Worm (Caenorhabditis elegans) whole organism, L3 larva: ENCODE results near the gene srd-51.

ENCODE experiments used
- R02D3.7 ChIP-seq: fragments of 150-350 bp; optimal IDR thresholded peaks from 2 replicates; lab custom pipeline; 2014; ENCODE audit warnings: missing biosample characterization, missing genetic modification characterization
- aly-2 ChIP-seq: fragments of 150-350 bp; optimal IDR thresholded peaks from 2 replicates; lab custom pipeline; 2014; ENCODE audit warnings: missing biosample characterization, missing genetic modification characterization
- ama-1 ChIP-seq: fragments of 150-350 bp; optimal IDR thresholded peaks from 2 replicates; lab custom pipeline; 2018
- ceh-28 ChIP-seq: fragments of 150-350 bp; optimal IDR thresholded peaks from 2 replicates; lab custom pipeline; 2014; ENCODE audit warnings: missing biosample characterization, missing genetic modification reagents, missing genetic modification characterization
- ceh-82 ChIP-seq: fragments of 150-350 bp; optimal IDR thresholded peaks from 2 replicates; lab custom pipeline; 2014; ENCODE audit warnings: missing biosample characterization, missing genetic modification characterization
- daf-12 ChIP-seq: fragments of 150-350 bp; optimal IDR thresholded peaks from 2 replicates; lab custom pipeline; 2014; ENCODE audit warnings: missing biosample characterization, missing genetic modification reagents, missing genetic modification characterization
- elt-1 ChIP-seq: fragments of 150-350 bp; optimal IDR thresholded peaks from 2 replicates; lab custom pipeline; 2014; ENCODE audit warnings: missing biosample characterization, missing genetic modification characterization
- elt-3 ChIP-seq, 3 experiments: fragments of 150-350 bp in 1 of 3; sonication (generic microtip) in 2 of 3; optimal IDR thresholded peaks; 2 replicates in 2 of 3; 4 replicates in 1 of 3; lab custom pipeline; 2014 to 2017; ENCODE audit warnings: missing biosample characterization in 3 of 3, missing genetic modification characterization in 3 of 3
- eor-1 ChIP-seq, 2 experiments: fragments of 150-350 bp; optimal IDR thresholded peaks; 2 replicates each; lab custom pipeline; 2014 to 2018; ENCODE audit warnings: missing biosample characterization in 2 of 2, missing genetic modification characterization in 2 of 2
- fkh-10 ChIP-seq: sonication (generic microtip); optimal IDR thresholded peaks from 2 replicates; lab custom pipeline; 2017; ENCODE audit warnings: missing biosample characterization, missing genetic modification reagents, missing genetic modification characterization
- fkh-2 ChIP-seq: fragments of 150-350 bp; optimal IDR thresholded peaks from 2 replicates; lab custom pipeline; 2014; ENCODE audit warnings: missing biosample characterization, missing genetic modification reagents, missing genetic modification characterization
- fos-1 ChIP-seq: fragments of 150-350 bp; optimal IDR thresholded peaks from 2 replicates; lab custom pipeline; 2014; ENCODE audit warnings: missing biosample characterization, missing genetic modification characterization
- hmg-11 ChIP-seq: sonication (generic microtip); optimal IDR thresholded peaks from 2 replicates; lab custom pipeline; 2016; ENCODE audit warnings: missing genetic modification characterization, missing compliant biosample characterization
- jun-1 ChIP-seq: fragments of 150-350 bp; optimal IDR thresholded peaks from 2 replicates; lab custom pipeline; 2014; ENCODE audit warnings: missing biosample characterization, missing genetic modification reagents, missing genetic modification characterization
- lin-15B ChIP-seq: fragments of 150-350 bp; optimal IDR thresholded peaks from 2 replicates; lab custom pipeline; 2014; ENCODE audit warnings: missing biosample characterization, missing genetic modification characterization
- lin-39 ChIP-seq: fragments of 150-350 bp; optimal IDR thresholded peaks from 2 replicates; lab custom pipeline; 2018; ENCODE audit warnings: missing biosample characterization, missing genetic modification reagents, missing genetic modification characterization
- lsy-12 ChIP-seq: sonication (generic microtip); optimal IDR thresholded peaks from 2 replicates; lab custom pipeline; 2016; ENCODE audit warnings: mild to moderate bottlenecking, missing genetic modification characterization, missing compliant biosample characterization
- mml-1 ChIP-seq: fragments of 150-350 bp; sonication (generic microtip); optimal IDR thresholded peaks from 3 replicates; lab custom pipeline; 2014; ENCODE audit warnings: missing biosample characterization, missing genetic modification characterization
- nfya-1 ChIP-seq: sonication (generic microtip); optimal IDR thresholded peaks from 2 replicates; lab custom pipeline; 2017; ENCODE audit warnings: missing genetic modification characterization, mild to moderate bottlenecking, missing compliant biosample characterization, antibody characterized with exemption, moderate library complexity; ENCODE audit not compliant: insufficient read depth
- nhr-11 ChIP-seq: fragments of 150-350 bp; optimal IDR thresholded peaks from 2 replicates; lab custom pipeline; 2014; ENCODE audit warnings: missing biosample characterization, missing genetic modification characterization
- nhr-12 ChIP-seq: fragments of 150-350 bp; optimal IDR thresholded peaks from 2 replicates; lab custom pipeline; 2014; ENCODE audit warnings: missing biosample characterization, missing genetic modification characterization
- nhr-23 ChIP-seq: fragments of 150-350 bp; optimal IDR thresholded peaks from 2 replicates; lab custom pipeline; 2014; ENCODE audit warnings: missing biosample characterization, missing genetic modification reagents, missing genetic modification characterization
- nhr-237 ChIP-seq: fragments of 150-350 bp; optimal IDR thresholded peaks from 2 replicates; lab custom pipeline; 2014; ENCODE audit warnings: missing biosample characterization, missing genetic modification characterization
- nhr-25 ChIP-seq: sonication (generic microtip); optimal IDR thresholded peaks from 2 replicates; lab custom pipeline; 2017; ENCODE audit warnings: missing biosample characterization, missing genetic modification characterization
- nhr-28 ChIP-seq: fragments of 150-350 bp; optimal IDR thresholded peaks from 2 replicates; lab custom pipeline; 2014; ENCODE audit warnings: missing biosample characterization, missing genetic modification characterization
- nhr-67 ChIP-seq: fragments of 150-350 bp; optimal IDR thresholded peaks from 2 replicates; lab custom pipeline; 2014; ENCODE audit warnings: missing biosample characterization, missing genetic modification characterization
- nhr-76 ChIP-seq: fragments of 150-350 bp; sonication (generic microtip); optimal IDR thresholded peaks from 5 replicates; lab custom pipeline; 2014; ENCODE audit warnings: missing biosample characterization, missing genetic modification characterization
- nhr-77 ChIP-seq: fragments of 150-350 bp; optimal IDR thresholded peaks from 2 replicates; lab custom pipeline; 2014; ENCODE audit warnings: missing biosample characterization, missing genetic modification characterization
- pqm-1 ChIP-seq: fragments of 150-350 bp; optimal IDR thresholded peaks from 2 replicates; lab custom pipeline; 2017; ENCODE audit warnings: missing biosample characterization, missing genetic modification characterization, inconsistent platforms
- sea-2 ChIP-seq: fragments of 150-350 bp; sonication (generic microtip); optimal IDR thresholded peaks from 4 replicates; lab custom pipeline; 2014; ENCODE audit warnings: missing biosample characterization, missing genetic modification reagents, missing genetic modification characterization
- snpc-4 ChIP-seq: fragments of 150-350 bp; optimal IDR thresholded peaks from 2 replicates; lab custom pipeline; 2014; ENCODE audit warnings: missing biosample characterization, missing genetic modification characterization
- unc-39 ChIP-seq: sonication (generic microtip); optimal IDR thresholded peaks from 4 replicates; lab custom pipeline; 2017; ENCODE audit warnings: missing biosample characterization, missing genetic modification characterization
- unc-62 ChIP-seq: fragments of 150-350 bp; sonication (generic microtip); optimal IDR thresholded peaks from 4 replicates; lab custom pipeline; 2014; ENCODE audit warnings: missing biosample characterization, missing genetic modification reagents, missing genetic modification characterization
- zag-1 ChIP-seq: fragments of 150-350 bp; optimal IDR thresholded peaks from 2 replicates; lab custom pipeline; 2014; ENCODE audit warnings: missing biosample characterization, missing genetic modification characterization
- ztf-4 ChIP-seq: fragments of 150-350 bp; optimal IDR thresholded peaks from 2 replicates; lab custom pipeline; 2014; ENCODE audit warnings: missing biosample characterization, missing genetic modification characterization

Gene srd-51

ce11 chrX:13502282-13502681, 17.6 kb upstream of the srd-51 start:
- TF ChIP-seq nhr-67: no peak
- TF ChIP-seq pqm-1 (tag; lab: Kevin White, UChicago): no peak
- TF ChIP-seq snpc-4 (tag; lab: Kevin White, UChicago): peak; percentile 37
- TF ChIP-seq hmg-11: peak; percentile 69
- peak; percentile 54 for TF ChIP-seq lin-39 (tag; lab: Kevin White, UChicago)
- no peak for TF ChIP-seq jun-1
- no peak for TF ChIP-seq nhr-12 (tag; lab: Kevin White, UChicago)
- TF ChIP-seq fos-1 (tag; lab: Kevin White, UChicago): no peak
- no peak for TF ChIP-seq aly-2
- peak; percentile 73 for TF ChIP-seq nfya-1 (tag; lab: Kevin White, UChicago)
- peak; percentile 53 for TF ChIP-seq fkh-10 (GFP tag; lab: Kevin White, UChicago)

- TF ChIP-seq ztf-4 (tag; lab: Kevin White, UChicago) (no peak), elt-1 (no peak), elt-3 (tag; optimal IDR thresholded peaks at IDR 0.05; lab: Kevin White, UChicago) (no peak), unc-62 (GFP tag; lab: Kevin White, UChicago) (no peak), aly-2 (no peak), nhr-67 (no peak), nhr-76 (tag; lab: Kevin White, UChicago) (no peak), nfya-1 (tag; lab: Kevin White, UChicago) (peak; percentile 5)
These were observed 15.9 kb upstream of the srd-51 start, which contains the start of gene sad-1 for ce11 chrX:13500568-13500967. sad-1 (minus strand) TSS chrX:13500668.

DNA sequence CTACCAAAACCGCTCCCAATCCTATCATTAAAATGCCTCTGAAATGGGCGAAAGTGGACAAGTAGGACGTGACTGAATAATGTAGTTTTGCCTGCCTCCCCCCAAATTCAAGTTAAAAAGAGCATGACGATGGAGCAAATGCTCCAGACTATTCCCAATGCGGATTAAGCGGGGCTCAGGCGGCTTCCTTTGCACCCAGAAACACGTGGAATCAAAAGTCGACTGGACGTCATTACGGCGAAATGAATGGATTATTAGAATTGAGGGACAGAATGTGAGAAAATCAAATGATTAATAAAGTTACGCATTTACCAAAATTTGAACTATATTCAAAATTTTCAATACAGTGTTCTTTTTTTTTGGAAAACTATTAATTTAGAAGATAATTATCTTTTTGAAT, 15.2 kb upstream of the srd-51 start:
- TF ChIP-seq mml-1 (tag; lab: Kevin White, UChicago) (no peak), lsy-12 (tag; lab: Kevin White, UChicago) (no peak), nhr-28 (tag; lab: Kevin White, UChicago) (no peak), sea-2 (GFP tag; lab: Kevin White, UChicago) (no peak), nhr-25 (tag; lab: Kevin White, UChicago) (no peak), nhr-76 (tag; lab: Kevin White, UChicago) (no peak), eor-1 (tag; optimal IDR thresholded peaks at IDR 0.05; lab: Kevin White, UChicago) (no peak), nhr-23 (no peak), ama-1 (lab: Kevin White, UChicago) (no peak), zag-1 (tag; lab: Kevin White, UChicago) (no peak), unc-62 (GFP tag; lab: Kevin White, UChicago) (no peak), fos-1 (tag; lab: Kevin White, UChicago) (no peak), ceh-28 (tag; lab: Kevin White, UChicago) (no peak), daf-12 (no peak), nhr-237 (no peak), aly-2 (no peak), nhr-11 (tag; lab: Kevin White, UChicago) (no peak), snpc-4 (tag; lab: Kevin White, UChicago) (no peak), elt-3 (tag; optimal IDR thresholded peaks at IDR 0.05; lab: Kevin White, UChicago) (no peak), R02D3.7 (tag; lab: Kevin White, UChicago) (no peak)
- TF ChIP-seq, all 47 proteins: peak for 0

DNA sequence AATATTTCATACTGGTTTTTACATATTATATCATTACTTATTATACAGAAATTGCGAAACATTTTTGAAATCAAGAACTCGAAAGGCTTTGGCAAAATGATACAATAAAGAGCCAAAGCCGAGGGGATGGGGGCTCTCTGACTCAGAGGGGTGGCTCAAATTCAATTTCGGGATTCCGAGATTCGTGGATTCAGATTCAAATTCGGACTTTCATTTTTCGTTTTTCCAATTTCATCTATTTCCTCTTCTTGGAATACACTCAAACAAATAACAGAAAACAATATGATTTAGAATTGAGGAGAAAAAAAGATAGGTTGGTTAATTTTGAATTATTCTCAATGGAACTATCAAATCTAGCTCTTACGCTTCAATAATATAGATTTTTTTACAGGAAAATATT, 14.4 kb upstream of the srd-51 start:
- TF ChIP-seq daf-12 (no peak), fkh-10 (GFP tag; lab: Kevin White, UChicago) (peak; percentile 93)
- TF ChIP-seq, all 47 proteins: peak for 1

ce11 chrX:13493762-13494161, 9.0 kb upstream of the srd-51 start:
- TF ChIP-seq fkh-2 (tag; lab: Kevin White, UChicago) (no peak), ama-1 (lab: Kevin White, UChicago) (no peak), unc-39 (tag; lab: Kevin White, UChicago) (no peak), aly-2 (no peak), sea-2 (GFP tag; lab: Kevin White, UChicago) (no peak), lsy-12 (tag; lab: Kevin White, UChicago) (no peak), nhr-11 (tag; lab: Kevin White, UChicago) (no peak), fkh-10 (GFP tag; lab: Kevin White, UChicago) (no peak), elt-1 (no peak), hmg-11 (peak; percentile 19), R02D3.7 (tag; lab: Kevin White, UChicago) (no peak), ceh-82 (tag; lab: Kevin White, UChicago) (no peak), snpc-4 (tag; lab: Kevin White, UChicago) (no peak), zag-1 (tag; lab: Kevin White, UChicago) (no peak), nhr-12 (tag; lab: Kevin White, UChicago) (no peak), lin-15B (tag; lab: Kevin White, UChicago) (no peak), nfya-1 (tag; lab: Kevin White, UChicago) (peak; percentile 68), nhr-77 (tag; lab: Kevin White, UChicago) (no peak), unc-62 (GFP tag; lab: Kevin White, UChicago) (no peak), nhr-67 (no peak), eor-1 (tag; optimal IDR thresholded peaks at IDR 0.05; lab: Kevin White, UChicago) (no peak), ztf-4 (tag; lab: Kevin White, UChicago) (no peak), lin-39 (tag; lab: Kevin White, UChicago) (peak; percentile 58)
